Worm (Caenorhabditis elegans) whole organism, midembryonic: ENCODE data around the gene chs-2.

Source experiments
- T22C8.4 ChIP-seq: fragments of 200-800 bp; sonication (Bioruptor generic); IDR thresholded peaks from 2 replicates; pipeline ENCODE4 v1.3.6; 2022; ENCODE audit warnings: missing genetic modification characterization, missing compliant biosample characterization
- cog-1 ChIP-seq: sonication (generic microtip); optimal IDR thresholded peaks from 2 replicates; lab custom pipeline; 2016; ENCODE audit warnings: missing genetic modification characterization, missing compliant biosample characterization
- flt-1 ChIP-seq: fragments of 200-800 bp; sonication (Bioruptor generic); IDR thresholded peaks from 2 replicates; pipeline ENCODE4 v1.3.6; 2022; ENCODE audit warnings: missing genetic modification characterization, missing compliant biosample characterization
- klf-2 ChIP-seq: fragments of 200-800 bp; sonication (Bioruptor generic); conservative IDR thresholded peaks from 2 replicates; pipeline ENCODE4 v1.3.6; 2022; ENCODE audit warnings: missing genetic modification reagents, missing genetic modification characterization, missing compliant biosample characterization
- med-1 ChIP-seq: sonication (generic microtip); optimal IDR thresholded peaks from 2 replicates; lab custom pipeline; 2017; ENCODE audit warnings: missing genetic modification characterization, mild to moderate bottlenecking, missing compliant biosample characterization, antibody characterized with exemption, missing genetic modification reagents; ENCODE audit not compliant: insufficient read depth
- ref-1 ChIP-seq: fragments of 200-800 bp; sonication (Bioruptor generic); conservative IDR thresholded peaks from 2 replicates; pipeline ENCODE4 v1.3.6; 2022; ENCODE audit warnings: missing genetic modification reagents, missing genetic modification characterization, missing compliant biosample characterization
- tab-1 ChIP-seq: fragments of 200-800 bp; sonication (Bioruptor generic); IDR thresholded peaks from 2 replicates; pipeline ENCODE4 v1.3.6; 2022; ENCODE audit warnings: missing genetic modification characterization, missing compliant biosample characterization
- ztf-23 ChIP-seq: fragments of 200-800 bp; sonication (Bioruptor generic); IDR thresholded peaks from 2 replicates; pipeline ENCODE4 v1.3.6; 2022; ENCODE audit warnings: missing genetic modification reagents, missing genetic modification characterization, missing compliant biosample characterization
- ztf-29 ChIP-seq: fragments of 200-800 bp; sonication (Bioruptor generic); IDR thresholded peaks from 2 replicates; pipeline ENCODE4 v1.3.6; 2022; ENCODE audit warnings: missing genetic modification reagents, missing genetic modification characterization, missing compliant biosample characterization

Gene chs-2

DNA sequence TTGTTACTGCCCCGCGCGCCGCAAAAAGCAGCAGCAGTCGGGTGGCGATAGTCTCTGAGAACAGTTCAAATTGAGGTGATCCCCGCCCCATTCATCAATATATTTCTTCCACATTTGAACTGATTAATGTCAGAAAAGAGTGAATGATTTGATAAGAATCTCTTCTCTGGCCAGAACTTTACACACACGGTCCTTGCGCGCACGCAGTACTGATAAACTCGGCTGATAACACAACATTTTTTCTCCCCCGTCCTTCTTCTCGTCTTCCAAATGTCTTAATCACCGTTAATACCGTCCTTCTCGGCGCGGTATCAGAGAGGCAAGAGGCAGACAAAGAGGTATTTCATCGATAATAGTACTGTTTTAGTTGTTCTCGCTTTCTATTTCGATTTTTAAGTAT, 34.6 kb upstream of the chs-2 start, which contains the start of gene etr-1:
TSS of gene etr-1 (plus strand) at position 193 of the 400 bp plus-strand sequence.
- no peak for TF ChIP-seq ztf-23 (GFP tag; lab: Robert Waterston, UW)
- TF ChIP-seq klf-2: no peak
- no peak for TF ChIP-seq tab-1 (GFP tag; lab: Robert Waterston, UW)
- no peak for TF ChIP-seq ref-1 (GFP tag; lab: Robert Waterston, UW)
- TF ChIP-seq cog-1 (tag; lab: Kevin White, UChicago): no peak
- TF ChIP-seq med-1: no peak
- no peak for TF ChIP-seq T22C8.4 (GFP tag; lab: Robert Waterston, UW)
- no peak for TF ChIP-seq ztf-29 (GFP tag; lab: Robert Waterston, UW)
- no peak for TF ChIP-seq flt-1 (GFP tag; lab: Robert Waterston, UW)

- no peak for TF ChIP-seq T22C8.4 (GFP tag; lab: Robert Waterston, UW)
- TF ChIP-seq ref-1 (GFP tag; lab: Robert Waterston, UW): no peak
- no peak for TF ChIP-seq ztf-29 (GFP tag; lab: Robert Waterston, UW)
- no peak for TF ChIP-seq ztf-23 (GFP tag; lab: Robert Waterston, UW)
- no peak for TF ChIP-seq cog-1 (tag; lab: Kevin White, UChicago)
- TF ChIP-seq med-1: no peak
- TF ChIP-seq tab-1 (GFP tag; lab: Robert Waterston, UW): no peak
- TF ChIP-seq klf-2: no peak
- TF ChIP-seq flt-1 (GFP tag; lab: Robert Waterston, UW): no peak
Observed at ce11 chrII:163229-163628, 33.6 kb upstream of the chs-2 start.

DNA sequence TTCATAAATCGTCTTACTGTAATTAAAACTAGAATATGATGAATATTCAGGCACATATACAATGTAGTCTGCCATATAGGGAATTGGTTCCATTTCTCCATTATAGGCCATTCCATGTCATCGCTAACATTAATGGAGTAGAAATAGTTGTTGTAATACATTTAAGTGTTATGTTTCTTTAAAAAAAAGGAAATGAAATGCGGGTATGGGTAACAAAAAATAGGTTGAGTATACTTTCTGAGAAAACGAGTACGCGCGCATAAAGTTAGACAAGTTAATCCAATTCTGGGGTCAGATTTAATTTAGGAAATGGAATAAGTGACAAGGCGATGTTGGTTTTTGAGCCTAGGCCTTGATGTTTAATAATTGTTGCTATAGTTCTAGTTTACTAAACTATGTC, 23.1 kb upstream of the chs-2 start, which contains the start of gene T01D1.7:
TSS of gene T01D1.7 (minus strand) at position 101 of the 400 bp plus-strand sequence.
- TF ChIP-seq tab-1 (GFP tag; lab: Robert Waterston, UW): no peak
- TF ChIP-seq ztf-23 (GFP tag; lab: Robert Waterston, UW): no peak
- no peak for TF ChIP-seq flt-1 (GFP tag; lab: Robert Waterston, UW)
- TF ChIP-seq ztf-29 (GFP tag; lab: Robert Waterston, UW): no peak

DNA sequence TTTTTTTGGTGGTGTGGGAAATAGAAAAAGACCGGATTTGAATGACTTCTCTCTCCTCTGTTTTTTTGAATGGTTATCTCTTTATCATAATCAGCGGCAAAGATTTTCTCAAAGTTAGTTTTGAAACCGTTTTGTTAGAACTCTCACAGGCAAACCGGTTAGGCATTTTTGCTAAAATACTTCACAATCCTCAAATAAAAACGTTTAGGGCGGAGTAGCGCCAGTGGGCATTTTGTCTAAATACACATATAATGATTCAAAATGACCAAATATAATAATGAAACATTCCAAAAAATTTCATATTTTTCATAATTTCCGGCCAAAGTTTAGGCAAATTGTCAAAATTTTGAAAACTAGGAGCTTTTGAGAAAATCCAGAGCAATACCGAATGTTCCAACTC, 20.9 kb upstream of the chs-2 start, which contains the start of gene T01D1.3:
TSS of gene T01D1.3 (minus strand) at position 101 of the 400 bp plus-strand sequence.
- TF ChIP-seq med-1 (no peak), ztf-23 (GFP tag; lab: Robert Waterston, UW) (no peak), ref-1 (GFP tag; lab: Robert Waterston, UW) (no peak), cog-1 (tag; lab: Kevin White, UChicago) (no peak), T22C8.4 (GFP tag; lab: Robert Waterston, UW) (no peak), tab-1 (GFP tag; lab: Robert Waterston, UW) (no peak), ztf-29 (GFP tag; lab: Robert Waterston, UW) (no peak), flt-1 (GFP tag; lab: Robert Waterston, UW) (no peak), klf-2 (no peak)

ce11 chrII:176622-177021, 20.2 kb upstream of the chs-2 start:
- TF ChIP-seq T22C8.4 (GFP tag; lab: Robert Waterston, UW) (no peak), ztf-23 (GFP tag; lab: Robert Waterston, UW) (no peak), flt-1 (GFP tag; lab: Robert Waterston, UW) (no peak), ref-1 (GFP tag; lab: Robert Waterston, UW) (no peak), med-1 (no peak), klf-2 (no peak), tab-1 (GFP tag; lab: Robert Waterston, UW) (no peak)

DNA sequence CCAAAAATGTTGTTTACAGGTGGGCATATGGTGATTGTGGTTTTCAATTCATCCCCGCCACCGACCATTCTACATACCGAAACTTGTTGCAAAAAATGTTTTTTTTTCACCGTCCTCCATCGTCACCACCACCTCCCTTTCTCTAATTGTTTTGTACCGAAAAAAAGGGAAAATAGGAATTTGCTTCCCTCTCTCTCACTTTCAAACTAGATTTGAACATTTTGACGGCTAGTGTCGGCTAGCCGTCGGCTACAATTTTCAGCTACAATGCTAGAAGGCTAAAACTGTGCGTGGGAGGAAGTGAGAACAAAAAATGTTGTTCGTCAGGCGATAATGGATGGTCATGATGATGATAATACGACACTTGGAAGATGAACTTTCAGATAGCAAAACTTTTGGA, 18.6 kb upstream of the chs-2 start:
- TF ChIP-seq med-1 (no peak), T22C8.4 (GFP tag; lab: Robert Waterston, UW) (no peak), tab-1 (GFP tag; lab: Robert Waterston, UW) (no peak), ztf-23 (GFP tag; lab: Robert Waterston, UW) (no peak)

ce11 chrII:178993-179392, 17.8 kb upstream of the chs-2 start, which contains the start of gene T01D1.4:
T01D1.4 (minus strand) TSS chrII:179093.
- TF ChIP-seq klf-2: no peak
- no peak for TF ChIP-seq flt-1 (GFP tag; lab: Robert Waterston, UW)

- TF ChIP-seq klf-2 (no peak), med-1 (no peak), tab-1 (GFP tag; lab: Robert Waterston, UW) (no peak), cog-1 (tag; lab: Kevin White, UChicago) (no peak), T22C8.4 (GFP tag; lab: Robert Waterston, UW) (no peak), ztf-29 (GFP tag; lab: Robert Waterston, UW) (no peak), flt-1 (GFP tag; lab: Robert Waterston, UW) (no peak), ref-1 (GFP tag; lab: Robert Waterston, UW) (no peak), ztf-23 (GFP tag; lab: Robert Waterston, UW) (no peak)
Observed at ce11 chrII:186504-186903, 10.3 kb upstream of the chs-2 start, which contains the start of gene T01D1.8. T01D1.8 (plus strand) TSS chrII:186739.

- TF ChIP-seq ztf-23 (GFP tag; lab: Robert Waterston, UW) (no peak), flt-1 (GFP tag; lab: Robert Waterston, UW) (no peak), tab-1 (GFP tag; lab: Robert Waterston, UW) (no peak), klf-2 (no peak)
Observed at ce11 chrII:188967-189366, 7.8 kb upstream of the chs-2 start, which contains the start of gene T01D1.5. T01D1.5 (minus strand) TSS chrII:189067.

DNA sequence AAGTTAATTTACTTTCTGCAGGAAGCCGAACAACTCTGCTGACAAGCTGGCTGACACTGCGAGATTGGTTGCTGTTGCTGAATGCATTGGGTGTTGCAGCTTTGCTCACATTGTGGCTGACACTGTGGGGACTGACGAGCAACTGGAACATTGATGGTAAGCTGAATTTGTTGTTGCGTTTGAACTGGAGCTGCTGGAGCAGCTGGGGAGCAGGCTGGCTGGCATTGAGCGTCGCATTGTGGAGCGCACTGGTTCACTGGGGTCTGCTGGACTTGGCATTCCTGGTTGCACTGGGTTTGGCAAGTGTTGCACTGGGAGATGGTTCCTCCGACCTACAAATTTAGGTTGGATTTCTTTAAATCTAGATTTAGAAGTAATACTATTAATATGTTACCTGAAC, 4.2 kb upstream of the chs-2 start:
- TF ChIP-seq T22C8.4 (GFP tag; lab: Robert Waterston, UW) (no peak), cog-1 (tag; lab: Kevin White, UChicago) (no peak), ref-1 (GFP tag; lab: Robert Waterston, UW) (no peak)

DNA sequence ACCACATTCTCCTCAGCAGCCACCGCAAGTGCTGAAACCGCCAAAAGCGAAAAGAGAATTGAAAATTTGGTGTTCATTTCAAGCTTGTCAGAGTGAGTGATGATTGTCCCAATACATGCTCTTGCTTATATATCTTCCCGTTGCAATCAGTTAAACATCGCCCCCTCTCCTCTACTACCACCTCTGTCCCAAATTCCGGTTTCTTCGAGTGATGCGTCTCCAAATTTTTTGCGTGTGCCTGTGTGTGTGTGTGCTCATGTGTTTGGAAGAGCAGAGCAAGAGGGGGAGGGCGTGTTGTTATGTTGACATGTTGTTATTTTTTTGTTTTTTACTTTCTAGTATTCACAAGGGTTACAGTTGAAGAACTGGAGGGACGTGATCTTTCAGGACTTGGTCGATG, 2.3 kb upstream of the chs-2 start, which contains the start of gene abu-11:
TSS of gene abu-11 (minus strand) at position 101 of the 400 bp plus-strand sequence.
- TF ChIP-seq ztf-23 (GFP tag; lab: Robert Waterston, UW): no peak
- TF ChIP-seq med-1: no peak
- TF ChIP-seq flt-1 (GFP tag; lab: Robert Waterston, UW): no peak
- TF ChIP-seq T22C8.4 (GFP tag; lab: Robert Waterston, UW): no peak
- TF ChIP-seq ref-1 (GFP tag; lab: Robert Waterston, UW): no peak
- no peak for TF ChIP-seq klf-2
- no peak for TF ChIP-seq tab-1 (GFP tag; lab: Robert Waterston, UW)
- no peak for TF ChIP-seq cog-1 (tag; lab: Kevin White, UChicago)
- no peak for TF ChIP-seq ztf-29 (GFP tag; lab: Robert Waterston, UW)
